Worm (Caenorhabditis elegans): ENCODE measurements around the gene dyla-1.

ce11 chrX:16859956-16860446 lies 19.2 kb downstream of the dyla-1 start, which contains the start of gene T20F7.3:
- TF ChIP-seq ama-1 (optimal IDR thresholded peaks at IDR 0.05) (no peak), egl-27 (tag; optimal IDR thresholded peaks at IDR 0.05) (no peak), nhr-12 (tag; optimal IDR thresholded peaks at IDR 0.05) (no peak), zag-1 (tag; optimal IDR thresholded peaks at IDR 0.05) (no peak), aly-2 (tag; optimal IDR thresholded peaks at IDR 0.05) (no peak), lsy-2 (tag; optimal IDR thresholded peaks at IDR 0.05) (no peak), fos-1 (tag; optimal IDR thresholded peaks at IDR 0.05) (peak; percentile 39), ceh-16 (tag; optimal IDR thresholded peaks at IDR 0.05) (no peak)

Measured in whole organism, L2 larva.